Worm (Caenorhabditis elegans) whole organism, L2 larva: Measurements from ENCODE around the gene nhr-61.

ENCODE experiments used
- C34F6.9 ChIP-seq: fragments of 150-350 bp; optimal IDR thresholded peaks from 2 replicates; lab custom pipeline; 2014; ENCODE audit warnings: missing biosample characterization, missing genetic modification characterization
- R02D3.7 ChIP-seq: fragments of 150-350 bp; optimal IDR thresholded peaks from 2 replicates; lab custom pipeline; 2014; ENCODE audit warnings: missing biosample characterization, missing genetic modification characterization
- Y55F3AM.14 ChIP-seq: fragments of 200-800 bp; sonication (Bioruptor generic); optimal IDR thresholded peaks from 2 replicates; lab custom pipeline; 2018; ENCODE audit warnings: mild to moderate bottlenecking, missing genetic modification characterization, missing compliant biosample characterization
- ZK546.5 ChIP-seq: sonication (generic microtip); optimal IDR thresholded peaks from 2 replicates; lab custom pipeline; 2017; ENCODE audit warnings: missing biosample characterization, missing genetic modification characterization
- alr-1 ChIP-seq: fragments of 150-350 bp; optimal IDR thresholded peaks from 2 replicates; lab custom pipeline; 2014; ENCODE audit warnings: missing biosample characterization, missing genetic modification characterization
- aly-2 ChIP-seq: fragments of 150-350 bp; optimal IDR thresholded peaks from 2 replicates; lab custom pipeline; 2014; ENCODE audit warnings: missing biosample characterization, missing genetic modification characterization
- ama-1 ChIP-seq: fragments of 150-350 bp; optimal IDR thresholded peaks from 2 replicates; lab custom pipeline; 2018; ENCODE audit warnings: inconsistent platforms
- blmp-1 ChIP-seq: sonication (generic microtip); optimal IDR thresholded peaks from 2 replicates; lab custom pipeline; 2017; ENCODE audit warnings: missing genetic modification characterization, mild to moderate bottlenecking, missing compliant biosample characterization, antibody characterized with exemption, moderate library complexity; ENCODE audit not compliant: insufficient read depth
- ceh-16 ChIP-seq: fragments of 150-350 bp; optimal IDR thresholded peaks from 2 replicates; lab custom pipeline; 2014; ENCODE audit warnings: missing biosample characterization, missing genetic modification characterization
- ceh-82 ChIP-seq: fragments of 150-350 bp; optimal IDR thresholded peaks from 2 replicates; lab custom pipeline; 2014; ENCODE audit warnings: missing biosample characterization, missing genetic modification characterization
- crh-2 ChIP-seq: sonication (generic microtip); optimal IDR thresholded peaks from 2 replicates; lab custom pipeline; 2017; ENCODE audit warnings: missing biosample characterization, missing genetic modification characterization
- dmd-4 ChIP-seq: sonication (generic microtip); optimal IDR thresholded peaks from 2 replicates; lab custom pipeline; 2017; ENCODE audit warnings: missing biosample characterization, missing genetic modification characterization
- elt-1 ChIP-seq: fragments of 150-350 bp; optimal IDR thresholded peaks from 2 replicates; lab custom pipeline; 2014; ENCODE audit warnings: missing biosample characterization, missing genetic modification characterization
- elt-3 ChIP-seq: sonication (generic microtip); optimal IDR thresholded peaks from 2 replicates; lab custom pipeline; 2017; ENCODE audit warnings: missing biosample characterization, missing genetic modification characterization
- fos-1 ChIP-seq: fragments of 150-350 bp; optimal IDR thresholded peaks from 2 replicates; lab custom pipeline; 2014; ENCODE audit warnings: missing biosample characterization, missing genetic modification characterization
- gmeb-1 ChIP-seq: fragments of 150-350 bp; optimal IDR thresholded peaks from 2 replicates; lab custom pipeline; 2014; ENCODE audit warnings: missing biosample characterization, missing genetic modification characterization
- lin-11 ChIP-seq: fragments of 150-350 bp; sonication (generic microtip); optimal IDR thresholded peaks from 2 replicates; lab custom pipeline; 2014; ENCODE audit warnings: missing biosample characterization, missing genetic modification characterization, inconsistent platforms, mixed read lengths
- lin-13 ChIP-seq: fragments of 150-350 bp; optimal IDR thresholded peaks from 2 replicates; lab custom pipeline; 2014; ENCODE audit warnings: missing biosample characterization, missing genetic modification reagents, missing genetic modification characterization
- lin-39 ChIP-seq: fragments of 150-350 bp; optimal IDR thresholded peaks from 2 replicates; lab custom pipeline; 2014; ENCODE audit warnings: missing biosample characterization, missing genetic modification reagents, missing genetic modification characterization
- lsy-2 ChIP-seq, 2 experiments: fragments of 150-350 bp in 1 of 2; sonication (generic microtip) in 1 of 2; optimal IDR thresholded peaks; 2 replicates each; lab custom pipeline; 2014 to 2017; ENCODE audit warnings: missing biosample characterization in 2 of 2, missing genetic modification characterization in 2 of 2
- mab-5 ChIP-seq: fragments of 150-350 bp; optimal IDR thresholded peaks from 2 replicates; lab custom pipeline; 2014; ENCODE audit warnings: missing biosample characterization, missing genetic modification characterization
- mbf-1 ChIP-seq: sonication (generic microtip); optimal IDR thresholded peaks from 2 replicates; lab custom pipeline; 2017; ENCODE audit warnings: missing biosample characterization, missing genetic modification characterization
- mdl-1 ChIP-seq, 2 experiments: fragments of 150-350 bp in 1 of 2; sonication (generic microtip) in 1 of 2; optimal IDR thresholded peaks; 2 replicates each; lab custom pipeline; 2017; ENCODE audit warnings: missing biosample characterization in 2 of 2, missing genetic modification characterization in 2 of 2
- nhr-10 ChIP-seq: sonication (generic microtip); optimal IDR thresholded peaks from 2 replicates; lab custom pipeline; 2017; ENCODE audit warnings: missing biosample characterization, missing genetic modification characterization
- nhr-11 ChIP-seq: fragments of 150-350 bp; optimal IDR thresholded peaks from 2 replicates; lab custom pipeline; 2014; ENCODE audit warnings: missing biosample characterization, missing genetic modification characterization
- nhr-12 ChIP-seq: fragments of 150-350 bp; optimal IDR thresholded peaks from 2 replicates; lab custom pipeline; 2014; ENCODE audit warnings: missing biosample characterization, missing genetic modification characterization
- nhr-129 ChIP-seq: fragments of 150-350 bp; optimal IDR thresholded peaks from 2 replicates; lab custom pipeline; 2014; ENCODE audit warnings: missing biosample characterization, missing genetic modification characterization
- nhr-23 ChIP-seq: fragments of 150-350 bp; optimal IDR thresholded peaks from 2 replicates; lab custom pipeline; 2014; ENCODE audit warnings: missing biosample characterization, missing genetic modification reagents, missing genetic modification characterization
- nhr-237 ChIP-seq: fragments of 150-350 bp; optimal IDR thresholded peaks from 2 replicates; lab custom pipeline; 2014; ENCODE audit warnings: missing biosample characterization, missing genetic modification characterization
- nhr-25 ChIP-seq: fragments of 150-350 bp; sonication (generic microtip); optimal IDR thresholded peaks from 3 replicates; lab custom pipeline; 2014; ENCODE audit warnings: missing biosample characterization, missing genetic modification characterization
- nhr-6 ChIP-seq: fragments of 150-350 bp; optimal IDR thresholded peaks from 2 replicates; lab custom pipeline; 2014; ENCODE audit warnings: missing biosample characterization, missing genetic modification characterization
- nhr-77 ChIP-seq: fragments of 150-350 bp; optimal IDR thresholded peaks from 2 replicates; lab custom pipeline; 2014; ENCODE audit warnings: missing biosample characterization, missing genetic modification characterization
- peb-1 ChIP-seq: fragments of 150-350 bp; optimal IDR thresholded peaks from 2 replicates; lab custom pipeline; 2014; ENCODE audit warnings: missing biosample characterization, missing genetic modification characterization
- sem-4 ChIP-seq: fragments of 150-350 bp; optimal IDR thresholded peaks from 2 replicates; lab custom pipeline; 2014; ENCODE audit warnings: missing biosample characterization, missing genetic modification reagents, missing genetic modification characterization
- skn-1 ChIP-seq: sonication (generic microtip); optimal IDR thresholded peaks from 2 replicates; lab custom pipeline; 2017; ENCODE audit warnings: missing biosample characterization, missing genetic modification characterization
- sma-3 ChIP-seq: sonication (generic microtip); optimal IDR thresholded peaks from 2 replicates; lab custom pipeline; 2016; ENCODE audit warnings: missing genetic modification reagents, missing genetic modification characterization, missing compliant biosample characterization
- sma-9 ChIP-seq, 2 experiments: fragments of 150-350 bp in 1 of 2; sonication (generic microtip) in 1 of 2; optimal IDR thresholded peaks; 2 replicates each; lab custom pipeline; 2014 to 2016; ENCODE audit warnings: missing genetic modification characterization in 2 of 2, mild to moderate bottlenecking in 1 of 2, missing biosample characterization in 1 of 2, missing compliant biosample characterization in 1 of 2, missing genetic modification reagents in 1 of 2, moderate library complexity in 1 of 2
- snpc-4 ChIP-seq: fragments of 150-350 bp; optimal IDR thresholded peaks from 2 replicates; lab custom pipeline; 2014; ENCODE audit warnings: missing biosample characterization, missing genetic modification characterization
- unc-39 ChIP-seq: fragments of 150-350 bp; optimal IDR thresholded peaks from 2 replicates; lab custom pipeline; 2014; ENCODE audit warnings: missing biosample characterization, missing genetic modification characterization
- unc-55 ChIP-seq: fragments of 150-350 bp; sonication (generic microtip); optimal IDR thresholded peaks from 3 replicates; lab custom pipeline; 2014; ENCODE audit warnings: missing biosample characterization, missing genetic modification reagents, missing genetic modification characterization
- unc-62 ChIP-seq: fragments of 150-350 bp; optimal IDR thresholded peaks from 2 replicates; lab custom pipeline; 2014; ENCODE audit warnings: missing biosample characterization, missing genetic modification reagents, missing genetic modification characterization
- zag-1 ChIP-seq: fragments of 150-350 bp; optimal IDR thresholded peaks from 2 replicates; lab custom pipeline; 2014; ENCODE audit warnings: missing biosample characterization, missing genetic modification characterization
- ztf-11 ChIP-seq: sonication (generic microtip); optimal IDR thresholded peaks from 2 replicates; lab custom pipeline; 2017; ENCODE audit warnings: missing biosample characterization, missing genetic modification characterization
- ztf-4 ChIP-seq: fragments of 150-350 bp; optimal IDR thresholded peaks from 2 replicates; lab custom pipeline; 2014; ENCODE audit warnings: missing biosample characterization, missing genetic modification characterization

nhr-61 gene

DNA sequence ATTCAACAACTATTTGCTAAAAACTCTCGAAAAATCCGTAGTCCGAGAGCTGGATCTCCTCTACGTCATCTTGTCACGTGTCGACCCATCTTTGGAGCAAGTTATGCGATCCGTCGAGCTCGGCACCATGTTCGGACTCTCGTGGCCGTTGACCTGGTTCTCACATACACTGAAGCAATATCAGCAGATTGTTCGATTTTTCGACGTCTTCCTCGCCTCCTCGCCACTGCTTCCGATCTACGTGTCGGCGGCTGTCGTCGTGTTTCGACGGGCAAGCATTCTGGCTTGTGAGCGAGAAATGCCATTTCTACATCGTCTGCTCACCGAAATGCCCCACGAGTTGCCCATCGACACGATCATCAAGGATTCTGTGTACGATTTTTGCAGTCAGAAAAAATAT lies 19.0 kb downstream of the nhr-61 start:
- TF ChIP-seq lin-13 (GFP tag; lab: Kevin White, UChicago) (no peak), ztf-11 (tag; lab: Kevin White, UChicago) (no peak), fos-1 (tag; lab: Kevin White, UChicago) (no peak), C34F6.9 (tag; lab: Kevin White, UChicago) (no peak), unc-39 (tag; lab: Kevin White, UChicago) (no peak), ceh-82 (no peak), dmd-4 (no peak), elt-3 (tag; lab: Kevin White, UChicago) (no peak), unc-62 (GFP tag; lab: Kevin White, UChicago) (no peak), mbf-1 (no peak), mab-5 (tag; lab: Kevin White, UChicago) (no peak), snpc-4 (tag; lab: Kevin White, UChicago) (no peak), lin-39 (no peak), nhr-129 (tag; lab: Kevin White, UChicago) (no peak), ztf-4 (tag; lab: Kevin White, UChicago) (no peak), zag-1 (tag; lab: Kevin White, UChicago) (no peak)

DNA sequence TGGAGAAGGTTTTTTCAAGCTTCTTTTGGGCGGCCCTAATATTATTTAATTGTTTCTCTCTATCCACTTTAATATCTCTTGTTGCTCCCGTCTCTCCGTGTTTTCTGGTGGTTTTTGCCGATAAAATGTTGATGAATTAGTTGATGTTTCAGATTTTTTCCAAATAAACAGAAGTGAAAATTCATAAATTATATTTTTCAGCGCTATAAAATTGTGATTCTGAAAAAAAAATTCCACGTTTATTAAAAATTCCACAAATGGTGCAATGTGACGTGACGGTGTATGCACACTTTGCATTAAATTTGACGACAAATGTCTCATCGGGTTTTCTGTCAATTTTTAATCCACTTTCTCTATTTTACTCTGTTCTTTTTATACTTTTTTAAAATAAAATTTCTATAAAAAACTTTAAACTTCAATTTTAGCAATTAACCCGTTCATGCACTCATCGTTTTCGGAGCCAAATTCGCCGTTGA lies 20.3 kb downstream of the nhr-61 start, which contains the start of gene tbc-20:
tbc-20 (plus strand) TSS at position 426 of the 476 bp plus-strand sequence.
- TF ChIP-seq unc-55 (GFP tag; lab: Kevin White, UChicago) (peak; percentile 51), lsy-2 (tag; optimal IDR thresholded peaks at IDR 0.05; lab: Kevin White, UChicago) (peak in 1 of 2 experiments; percentile 54), sma-9 (GFP tag; optimal IDR thresholded peaks at IDR 0.05; lab: Kevin White, UChicago) (peak; percentile 20), sma-9 (tag; optimal IDR thresholded peaks at IDR 0.05; lab: Kevin White, UChicago) (no peak), dmd-4 (no peak), nhr-23 (tag; lab: Kevin White, UChicago) (no peak), nhr-77 (tag; lab: Kevin White, UChicago) (peak; percentile 25), alr-1 (tag; lab: Kevin White, UChicago) (no peak), nhr-237 (tag; lab: Kevin White, UChicago) (no peak), lin-13 (GFP tag; lab: Kevin White, UChicago) (peak; percentile 20), C34F6.9 (tag; lab: Kevin White, UChicago) (peak; percentile 44), crh-2 (peak; percentile 40), ZK546.5 (tag; lab: Kevin White, UChicago) (no peak), nhr-25 (tag; lab: Kevin White, UChicago) (peak; percentile 29), fos-1 (tag; lab: Kevin White, UChicago) (no peak), aly-2 (tag; lab: Kevin White, UChicago) (no peak), gmeb-1 (tag; lab: Kevin White, UChicago) (peak; percentile 16), mab-5 (tag; lab: Kevin White, UChicago) (no peak), snpc-4 (tag; lab: Kevin White, UChicago) (no peak), sem-4 (peak; percentile 18), ama-1 (lab: Kevin White, UChicago) (no peak), elt-1 (tag; lab: Kevin White, UChicago) (no peak), nhr-6 (tag; lab: Kevin White, UChicago) (no peak), zag-1 (tag; lab: Kevin White, UChicago) (no peak), sma-3 (GFP tag; lab: Kevin White, UChicago) (peak; percentile 20), ceh-16 (tag; lab: Kevin White, UChicago) (no peak), blmp-1 (tag; lab: Kevin White, UChicago) (no peak), lin-39 (no peak), R02D3.7 (tag; lab: Kevin White, UChicago) (no peak)

DNA sequence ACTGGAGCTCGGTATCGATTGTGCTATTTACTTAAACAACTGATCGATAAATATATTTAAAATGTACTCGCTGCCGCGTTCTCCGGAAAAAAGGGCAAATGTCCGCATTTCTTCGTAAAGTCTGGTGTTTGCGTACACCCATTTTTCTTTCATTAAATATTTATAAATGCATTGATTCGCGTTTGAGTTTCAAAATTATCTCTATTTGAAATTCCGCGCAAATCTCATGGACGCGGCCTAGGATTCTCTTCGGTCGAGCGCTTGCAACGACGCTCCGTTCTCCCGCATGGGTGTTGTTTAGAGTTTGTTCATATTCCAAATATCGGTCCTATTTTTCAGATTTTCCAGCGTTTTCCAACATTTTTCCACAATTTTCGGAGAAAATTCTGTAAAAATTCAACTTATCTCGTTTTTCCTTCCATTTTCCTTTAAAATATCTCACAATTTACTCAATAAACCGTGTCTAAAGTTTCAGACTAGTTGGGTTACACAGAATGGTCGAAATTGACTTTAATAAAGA lies 23.3 kb downstream of the nhr-61 start, which contains the start of gene eif-3.B:
eif-3.B (plus strand) TSS at position 470 of the 520 bp plus-strand sequence.
- TF ChIP-seq nhr-6 (tag; lab: Kevin White, UChicago) (peak; percentile 80), skn-1 (tag; lab: Kevin White, UChicago) (peak; percentile 15), lin-39 (no peak), crh-2 (peak; percentile 94), nhr-237 (tag; lab: Kevin White, UChicago) (no peak), fos-1 (tag; lab: Kevin White, UChicago) (peak; percentile 78), sma-3 (GFP tag; lab: Kevin White, UChicago) (peak; percentile 95), lsy-2 (tag; optimal IDR thresholded peaks at IDR 0.05; lab: Kevin White, UChicago) (peak; percentile 88 to 95), sem-4 (peak; percentile 84), lin-11 (tag; lab: Kevin White, UChicago) (peak; percentile 97), elt-3 (tag; lab: Kevin White, UChicago) (no peak), unc-62 (GFP tag; lab: Kevin White, UChicago) (no peak), gmeb-1 (tag; lab: Kevin White, UChicago) (peak; percentile 98), nhr-77 (tag; lab: Kevin White, UChicago) (peak; percentile 82), blmp-1 (tag; lab: Kevin White, UChicago) (peak; percentile 75), ztf-11 (tag; lab: Kevin White, UChicago) (no peak), nhr-23 (tag; lab: Kevin White, UChicago) (no peak), unc-39 (tag; lab: Kevin White, UChicago) (no peak), peb-1 (tag; lab: Kevin White, UChicago) (no peak), nhr-10 (tag; lab: Kevin White, UChicago) (peak; percentile 17), C34F6.9 (tag; lab: Kevin White, UChicago) (peak; percentile 95), zag-1 (tag; lab: Kevin White, UChicago) (peak; percentile 74), nhr-11 (no peak), Y55F3AM.14 (GFP tag; lab: Kevin White, UChicago) (no peak), nhr-129 (tag; lab: Kevin White, UChicago) (peak; percentile 81), unc-55 (GFP tag; lab: Kevin White, UChicago) (peak; percentile 98), mdl-1 (tag; optimal IDR thresholded peaks at IDR 0.05; lab: Kevin White, UChicago) (peak in 1 of 2 experiments; percentile 59), nhr-12 (tag; lab: Kevin White, UChicago) (no peak), elt-1 (tag; lab: Kevin White, UChicago) (no peak), snpc-4 (tag; lab: Kevin White, UChicago) (peak; percentile 93), sma-9 (GFP tag; optimal IDR thresholded peaks at IDR 0.05; lab: Kevin White, UChicago) (peak; percentile 96), sma-9 (tag; optimal IDR thresholded peaks at IDR 0.05; lab: Kevin White, UChicago) (no peak)
